Fruit fly (Drosophila melanogaster) S2 (cell line): ENCODE measurements around the gene CG3984.

Experiments
- CG8478 ChIP-seq: fragments of >200 bp; optimal IDR thresholded peaks from 2 replicates; lab custom pipeline; 2018
- CTCF ChIP-seq, 2 experiments: fragments of >200 bp; optimal IDR thresholded peaks; 2 replicates each; lab custom pipeline; 2018

Gene CG3984

dm6 chr3R:15139010-15139815 lies 2.3 kb downstream of the CG3984 start:
- no peak for TF ChIP-seq CG8478
- no peak for TF ChIP-seq CTCF (optimal IDR thresholded peaks at IDR 0.05; lab: Kevin White, UChicago)

- no peak for TF ChIP-seq CG8478
- no peak for TF ChIP-seq CTCF (optimal IDR thresholded peaks at IDR 0.05; lab: Kevin White, UChicago)
Measured at dm6 chr3R:15139816-15140473, 3.0 kb downstream of the CG3984 start, which contains the start of gene CG3987. TSS of gene CG3987 (plus strand) at chr3R:15139958.

DNA sequence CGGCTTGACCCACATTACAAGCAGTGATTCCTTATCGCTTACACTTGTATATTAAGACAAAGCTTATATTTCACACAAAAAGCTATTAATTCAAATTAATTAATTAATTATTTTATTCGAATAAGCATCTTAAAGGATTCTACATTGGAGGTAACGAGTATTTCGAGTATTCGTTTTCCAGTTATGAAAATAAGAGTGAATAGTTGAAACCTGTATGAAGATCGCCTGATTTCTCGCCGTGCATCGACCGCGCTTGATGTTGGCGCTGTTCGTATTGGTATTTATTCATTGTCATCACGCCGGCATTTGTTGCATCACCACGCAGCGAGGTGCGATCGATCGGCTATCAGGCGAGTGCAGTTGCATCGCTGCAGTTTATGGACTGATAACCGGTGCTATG lies 8.5 kb downstream of the CG3984 start:
- no peak for TF ChIP-seq CG8478
- no peak for TF ChIP-seq CTCF (optimal IDR thresholded peaks at IDR 0.05; lab: Kevin White, UChicago)

- peak; percentile 14 for TF ChIP-seq CG8478
- TF ChIP-seq CTCF (optimal IDR thresholded peaks at IDR 0.05; lab: Kevin White, UChicago), result peak; percentile 73 to 74
Measured at dm6 chr3R:15146408-15147037, 9.6 kb downstream of the CG3984 start.

- TF ChIP-seq CTCF (optimal IDR thresholded peaks at IDR 0.05; lab: Kevin White, UChicago) (peak in 1 of 2 experiments; percentile 39), CG8478 (no peak)
Measured at dm6 chr3R:15147038-15147744, 10.2 kb downstream of the CG3984 start, which contains the start of gene Glys. TSS of gene Glys (minus strand) at chr3R:15147531.

dm6 chr3R:15147872-15148444 lies 11.0 kb downstream of the CG3984 start:
- TF ChIP-seq CG8478 (no peak), CTCF (optimal IDR thresholded peaks at IDR 0.05; lab: Kevin White, UChicago) (no peak)

DNA sequence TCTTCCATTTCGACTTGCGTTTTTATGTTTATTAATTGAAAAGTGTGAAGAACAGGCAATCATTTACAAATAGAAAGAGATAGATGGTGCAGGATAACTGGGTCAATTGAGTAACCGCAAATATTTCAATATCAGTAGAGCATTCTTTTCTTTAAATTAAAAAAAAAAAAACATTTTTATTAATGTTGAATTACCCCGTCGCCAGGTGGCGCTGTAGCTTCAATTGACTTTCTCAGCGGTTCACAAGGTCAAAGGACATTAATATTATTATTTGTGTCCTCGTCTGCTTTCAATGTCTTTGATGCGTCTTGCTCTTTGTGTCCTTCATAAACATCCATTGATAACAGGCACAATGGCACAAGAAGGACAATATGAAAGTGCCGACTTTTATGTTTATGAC lies 11.6 kb downstream of the CG3984 start:
- TF ChIP-seq CTCF (optimal IDR thresholded peaks at IDR 0.05; lab: Kevin White, UChicago), result peak; percentile 36 to 66
- no peak for TF ChIP-seq CG8478

dm6 chr3R:15149772-15150512 lies 13.0 kb downstream of the CG3984 start, which contains the start of gene Gyc88E:
TSS of gene Gyc88E (plus strand) at chr3R:15150375.
- no peak for TF ChIP-seq CG8478
- TF ChIP-seq CTCF (optimal IDR thresholded peaks at IDR 0.05; lab: Kevin White, UChicago), result no peak

dm6 chr3R:15177230-15177629 lies 40.3 kb downstream of the CG3984 start:
- TF ChIP-seq CTCF (optimal IDR thresholded peaks at IDR 0.05; lab: Kevin White, UChicago), result no peak
- no peak for TF ChIP-seq CG8478

DNA sequence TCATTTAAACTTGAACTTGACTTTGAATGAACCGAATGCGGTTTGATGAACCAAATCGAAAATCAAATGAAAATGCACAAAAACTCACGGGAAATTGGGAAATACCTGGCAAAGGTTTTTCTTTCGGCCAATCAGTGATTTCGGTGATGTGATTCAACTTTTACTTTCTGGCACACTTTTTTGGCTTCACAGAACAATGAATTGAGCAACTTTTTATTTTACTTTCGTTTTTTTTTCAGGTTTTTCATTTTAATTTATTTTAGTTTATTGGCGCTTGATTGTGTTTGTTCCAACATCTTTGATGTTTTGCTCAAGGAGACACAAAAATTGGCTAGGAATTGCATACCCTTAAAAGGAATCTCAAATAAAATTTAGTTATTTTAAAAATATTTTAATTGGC lies 44.5 kb downstream of the CG3984 start, which contains the start of gene Mf:
Gene Mf (minus strand): TSS at position 44 of the 400 bp plus-strand sequence.
- TF ChIP-seq CG8478 (no peak), CTCF (optimal IDR thresholded peaks at IDR 0.05; lab: Kevin White, UChicago) (no peak)
